Worm (Caenorhabditis elegans) whole organism, L3 larva: ENCODE measurements around the gene C30G7.5.

Experiments
- daf-12 ChIP-seq: fragments of 150-350 bp; optimal IDR thresholded peaks from 2 replicates; lab custom pipeline; 2014; ENCODE audit warnings: missing biosample characterization, missing genetic modification reagents, missing genetic modification characterization
- fkh-10 ChIP-seq: sonication (generic microtip); optimal IDR thresholded peaks from 2 replicates; lab custom pipeline; 2017; ENCODE audit warnings: missing biosample characterization, missing genetic modification reagents, missing genetic modification characterization
- lin-15B ChIP-seq: fragments of 150-350 bp; optimal IDR thresholded peaks from 2 replicates; lab custom pipeline; 2014; ENCODE audit warnings: missing biosample characterization, missing genetic modification characterization
- nhr-237 ChIP-seq: fragments of 150-350 bp; optimal IDR thresholded peaks from 2 replicates; lab custom pipeline; 2014; ENCODE audit warnings: missing biosample characterization, missing genetic modification characterization
- pqm-1 ChIP-seq: fragments of 150-350 bp; optimal IDR thresholded peaks from 2 replicates; lab custom pipeline; 2017; ENCODE audit warnings: missing biosample characterization, missing genetic modification characterization, inconsistent platforms
- skn-1 ChIP-seq: fragments of 150-350 bp; optimal IDR thresholded peaks from 2 replicates; lab custom pipeline; 2014; ENCODE audit warnings: missing biosample characterization, missing genetic modification characterization

ce11 chrV:14942898-14943297, 11.6 kb downstream of the C30G7.5 start:
- TF ChIP-seq lin-15B (tag; lab: Kevin White, UChicago) (no peak), skn-1 (tag; lab: Kevin White, UChicago) (no peak), nhr-237 (tag; lab: Kevin White, UChicago) (no peak), daf-12 (tag; lab: Kevin White, UChicago) (no peak), fkh-10 (GFP tag; lab: Kevin White, UChicago) (no peak), pqm-1 (tag; lab: Kevin White, UChicago) (no peak)
